Worm (Caenorhabditis elegans): ENCODE results near the gene C09H5.7.

ce11 chrV:8095378-8095777 lies 10.3 kb upstream of the C09H5.7 start, which contains the start of gene str-146:
- TF ChIP-seq flt-1 (GFP tag; IDR thresholded peaks at IDR 0.05): no peak
- no peak for TF ChIP-seq cog-1 (tag; optimal IDR thresholded peaks at IDR 0.05)
- no peak for TF ChIP-seq med-1 (GFP tag; optimal IDR thresholded peaks at IDR 0.05; ENCODE audit: insufficient read depth)
- no peak for TF ChIP-seq T22C8.4 (GFP tag; IDR thresholded peaks at IDR 0.05)
- TF ChIP-seq ref-1 (GFP tag; conservative IDR thresholded peaks at IDR 0.05): no peak
- no peak for TF ChIP-seq ztf-29 (GFP tag; IDR thresholded peaks at IDR 0.05)
- TF ChIP-seq tab-1 (GFP tag; IDR thresholded peaks at IDR 0.05): no peak
- TF ChIP-seq klf-2 (GFP tag; conservative IDR thresholded peaks at IDR 0.05): no peak

Data from whole organism, midembryonic.